Fruit fly (Drosophila melanogaster): ENCODE data around the gene TTLL3B.

TTLL3B gene

DNA sequence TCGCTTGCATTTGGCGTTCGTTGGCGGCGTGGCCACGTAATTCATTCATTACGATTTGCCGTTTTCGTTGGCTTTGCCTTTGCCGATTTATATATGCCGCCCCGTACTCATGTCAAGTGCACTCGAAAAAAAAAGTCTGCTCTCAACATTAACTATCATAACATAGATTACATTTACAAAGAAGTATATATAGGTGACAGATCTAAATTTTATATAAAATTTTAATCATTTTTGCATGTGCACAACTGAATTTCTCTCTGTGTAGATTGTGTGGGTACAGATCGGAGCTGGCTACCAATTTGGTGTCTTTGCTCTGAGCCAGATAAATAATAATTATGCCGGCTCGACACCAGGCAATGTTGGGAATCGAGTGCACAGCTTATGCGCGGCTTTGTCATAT, 34.3 kb upstream of the TTLL3B start (continued):
- no peak for TF ChIP-seq luna (GFP tag; optimal IDR thresholded peaks at IDR 0.05)
- no peak for TF ChIP-seq knrl (GFP tag; IDR thresholded peaks at IDR 0.05; ENCODE audit: partially characterized antibody)
- peak; percentile 43; the same call in 1 of the 2 replicates for TF ChIP-seq Ada2b (GFP tag; IDR thresholded peaks at IDR 0.05)
- TF ChIP-seq Dref (GFP tag; IDR thresholded peaks at IDR 0.05) = no peak
- no peak for TF ChIP-seq CG4328 (GFP tag; optimal IDR thresholded peaks at IDR 0.05)
- TF ChIP-seq sob (GFP tag; IDR thresholded peaks at IDR 0.05) = peak; percentile 60; the same call in 1 of the 2 replicates
- TF ChIP-seq vfl (GFP tag; optimal IDR thresholded peaks at IDR 0.05) = no peak
- peak; percentile 64 for TF ChIP-seq gem (tag; optimal IDR thresholded peaks at IDR 0.05)
- TF ChIP-seq gsb-n (tag; optimal IDR thresholded peaks at IDR 0.05) = peak; percentile 3
- TF ChIP-seq row (GFP tag; IDR thresholded peaks at IDR 0.05) = peak; percentile 68
- no peak for TF ChIP-seq CG1647 (GFP tag; optimal IDR thresholded peaks at IDR 0.05)
- TF ChIP-seq lab (GFP tag; optimal IDR thresholded peaks at IDR 0.05) = peak; percentile 48
- no peak for TF ChIP-seq Spps (tag; optimal IDR thresholded peaks at IDR 0.05)
- no peak for TF ChIP-seq pfk (GFP tag; optimal IDR thresholded peaks at IDR 0.05)
- TF ChIP-seq Rx (GFP tag; IDR thresholded peaks at IDR 0.05) = peak; percentile 33; the same call in 1 of the 2 replicates
- TF ChIP-seq CG14014 (GFP tag; IDR thresholded peaks at IDR 0.05) = peak; percentile 58; the same call in 1 of the 2 replicates
- no peak for TF ChIP-seq Side (GFP tag; optimal IDR thresholded peaks at IDR 0.05)
- no peak for TF ChIP-seq sd (tag; optimal IDR thresholded peaks at IDR 0.05)
- no peak for TF ChIP-seq nau (GFP tag; optimal IDR thresholded peaks at IDR 0.05)
- no peak for TF ChIP-seq Jarid2 (GFP tag; optimal IDR thresholded peaks at IDR 0.05)
- TF ChIP-seq hkb (optimal IDR thresholded peaks at IDR 0.05) = no peak
- peak; percentile 24; the same call in 1 of the 2 replicates for TF ChIP-seq hkb (GFP tag; IDR thresholded peaks at IDR 0.05)
- no peak for TF ChIP-seq unc-4 (GFP tag; IDR thresholded peaks at IDR 0.05; ENCODE audit: partially characterized antibody)
- peak; percentile 2 for TF ChIP-seq Fer1 (GFP tag; optimal IDR thresholded peaks at IDR 0.05)
- TF ChIP-seq CG11093 (GFP tag; IDR thresholded peaks at IDR 0.05) = peak; percentile 57; the same call in 1 of the 3 replicates
- peak; percentile 35 for TF ChIP-seq CG13424 (tag; optimal IDR thresholded peaks at IDR 0.05)
- no peak for TF ChIP-seq CG13296 (GFP tag; optimal IDR thresholded peaks at IDR 0.05)
- peak; percentile 26 for TF ChIP-seq CG13775 (GFP tag; optimal IDR thresholded peaks at IDR 0.05)
- TF ChIP-seq grau (tag; optimal IDR thresholded peaks at IDR 0.05) = peak; percentile 50
- no peak for TF ChIP-seq CG5953 (GFP tag; IDR thresholded peaks at IDR 0.05)
- no peak for TF ChIP-seq CG8290 (GFP tag; optimal IDR thresholded peaks at IDR 0.05)
- no peak for TF ChIP-seq CG8290 (tag; optimal IDR thresholded peaks at IDR 0.05)
- TF ChIP-seq CG17359 (tag; optimal IDR thresholded peaks at IDR 0.05) = peak; percentile 31
- TF ChIP-seq Hmr (GFP tag; optimal IDR thresholded peaks at IDR 0.05) = peak; percentile 16
- no peak for TF ChIP-seq da (GFP tag; optimal IDR thresholded peaks at IDR 0.05)
- TF ChIP-seq CG1603 (tag; optimal IDR thresholded peaks at IDR 0.05) = peak; percentile 70
- peak; percentile 8 for TF ChIP-seq bab2 (GFP tag; optimal IDR thresholded peaks at IDR 0.05)
- TF ChIP-seq Blimp-1 (GFP tag; optimal IDR thresholded peaks at IDR 0.05) = peak; percentile 45
- no peak for TF ChIP-seq ato (GFP tag; IDR thresholded peaks at IDR 0.05; ENCODE audit: partially characterized antibody)
- TF ChIP-seq CG9215 (GFP tag; IDR thresholded peaks at IDR 0.05) = no peak
- TF ChIP-seq CG6254 (GFP tag; optimal IDR thresholded peaks at IDR 0.05) = no peak
- TF ChIP-seq B-H1 (GFP tag; IDR thresholded peaks at IDR 0.05) = peak; percentile 46; the same call in 1 of the 3 replicates
- peak; percentile 9 for TF ChIP-seq mam (GFP tag; optimal IDR thresholded peaks at IDR 0.05)
- TF ChIP-seq corto (GFP tag; optimal IDR thresholded peaks at IDR 0.05) = no peak
- TF ChIP-seq CG10267 (tag; optimal IDR thresholded peaks at IDR 0.05) = peak; percentile 18
- peak; percentile 46 for TF ChIP-seq CG17829 (tag; optimal IDR thresholded peaks at IDR 0.05)
- TF ChIP-seq NfI (GFP tag; optimal IDR thresholded peaks at IDR 0.05) = peak; percentile 27
- no peak for TF ChIP-seq ham (GFP tag; IDR thresholded peaks at IDR 0.05)
- TF ChIP-seq h (optimal IDR thresholded peaks at IDR 0.05) = no peak
- TF ChIP-seq CG33213 (GFP tag; optimal IDR thresholded peaks at IDR 0.05) = peak; percentile 12
- TF ChIP-seq Myb (GFP tag; optimal IDR thresholded peaks at IDR 0.05) = peak; percentile 8
- TF ChIP-seq CG17186 (GFP tag; optimal IDR thresholded peaks at IDR 0.05) = no peak
